Worm (Caenorhabditis elegans) whole organism, early embryonic: ENCODE results near the gene egl-19.
A peak's percentile ranks its signal among the peaks of the same experiment; 100 is the strongest.

Experiments used
- B0310.2 ChIP-seq: sonication (generic microtip); optimal IDR thresholded peaks from 2 replicates; lab custom pipeline; 2016; ENCODE audit warnings: mild to moderate bottlenecking, missing genetic modification characterization, missing compliant biosample characterization
- F13C5.2 ChIP-seq: sonication (generic microtip); optimal IDR thresholded peaks from 2 replicates; lab custom pipeline; 2017; ENCODE audit warnings: mild to moderate bottlenecking, missing genetic modification characterization, inconsistent platforms, missing compliant biosample characterization
- aly-1 ChIP-seq: sonication (generic microtip); optimal IDR thresholded peaks from 2 replicates; lab custom pipeline; 2016; ENCODE audit warnings: missing genetic modification characterization, missing compliant biosample characterization
- ama-1 ChIP-seq: fragments of 150-350 bp; optimal IDR thresholded peaks from 2 replicates; lab custom pipeline; 2014
- ceh-13 ChIP-seq: fragments of 200-800 bp; sonication (Bioruptor generic); optimal IDR thresholded peaks from 2 replicates; lab custom pipeline; 2018; ENCODE audit warnings: mild to moderate bottlenecking, missing genetic modification characterization, missing compliant biosample characterization
- ceh-36 ChIP-seq: sonication (generic microtip); optimal IDR thresholded peaks from 2 replicates; lab custom pipeline; 2016; ENCODE audit warnings: missing genetic modification characterization, inconsistent platforms, missing compliant biosample characterization
- ets-7 ChIP-seq: sonication (generic microtip); optimal IDR thresholded peaks from 2 replicates; lab custom pipeline; 2016; ENCODE audit warnings: missing genotype, missing genetic modification characterization, missing compliant biosample characterization
- flt-1 ChIP-seq: fragments of 200-800 bp; sonication (Bioruptor generic); IDR thresholded peaks from 2 replicates; pipeline ENCODE4 v1.3.6; 2022; ENCODE audit warnings: missing genetic modification characterization, missing compliant biosample characterization
- hmbx-1 ChIP-seq: sonication (generic microtip); optimal IDR thresholded peaks from 2 replicates; lab custom pipeline; 2016; ENCODE audit warnings: mild to moderate bottlenecking, missing genetic modification characterization, missing compliant biosample characterization
- hmg-4 ChIP-seq: fragments of 200-800 bp; sonication (Bioruptor generic); optimal IDR thresholded peaks from 2 replicates; lab custom pipeline; 2018; ENCODE audit warnings: mild to moderate bottlenecking, missing genetic modification characterization, missing compliant biosample characterization
- hnd-1 ChIP-seq: sonication (generic microtip); optimal IDR thresholded peaks from 2 replicates; lab custom pipeline; 2016; ENCODE audit warnings: missing genetic modification characterization, missing compliant biosample characterization
- pes-1 ChIP-seq: fragments of 200-800 bp; sonication (Bioruptor generic); IDR thresholded peaks from 2 replicates; pipeline ENCODE4 v1.3.6; 2022; ENCODE audit warnings: missing genetic modification reagents, missing genetic modification characterization, missing compliant biosample characterization
- scrt-1 ChIP-seq: fragments of 200-800 bp; sonication (Bioruptor generic); IDR thresholded peaks from 2 replicates; pipeline ENCODE4 v1.3.6; 2022; ENCODE audit warnings: missing genetic modification characterization, missing compliant biosample characterization
- sea-1 ChIP-seq: fragments of 200-800 bp; sonication (Bioruptor generic); conservative IDR thresholded peaks from 2 replicates; pipeline ENCODE4 v1.3.6; 2022; ENCODE audit warnings: missing genetic modification characterization, missing compliant biosample characterization
- tbx-11 ChIP-seq: fragments of 200-800 bp; sonication (Bioruptor generic); IDR thresholded peaks from 2 replicates; pipeline ENCODE4 v1.3.6; 2022; ENCODE audit warnings: missing genetic modification characterization, missing compliant biosample characterization
- tbx-37 ChIP-seq: fragments of 200-800 bp; sonication (Bioruptor generic); conservative IDR thresholded peaks from 2 replicates; pipeline ENCODE4 v1.3.6; 2022; ENCODE audit warnings: missing genetic modification reagents, missing genetic modification characterization, missing compliant biosample characterization
- tra-4 ChIP-seq: sonication (generic microtip); optimal IDR thresholded peaks from 2 replicates; lab custom pipeline; 2017; ENCODE audit warnings: missing genetic modification characterization, missing compliant biosample characterization

Gene egl-19

DNA sequence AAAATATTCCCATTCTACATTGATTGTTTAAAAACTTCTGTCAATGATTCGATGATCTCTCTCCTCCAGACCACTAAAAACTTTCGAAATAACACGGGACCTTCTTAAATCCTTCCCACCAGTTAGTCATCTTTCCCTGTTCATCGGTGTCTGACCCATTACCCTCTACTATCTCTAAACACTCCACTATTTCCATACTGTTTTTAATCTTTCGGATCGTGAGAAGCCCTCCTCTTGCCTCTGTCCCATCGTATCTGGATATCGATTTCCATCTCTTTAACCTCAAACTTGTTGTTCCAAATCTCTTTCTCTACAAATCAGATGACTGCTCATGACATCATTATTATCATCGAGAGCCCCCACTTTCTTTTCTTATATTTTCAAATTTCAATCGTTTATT lies 23.0 kb downstream of the egl-19 start:
- TF ChIP-seq F13C5.2 (tag; lab: Kevin White, UChicago) (no peak), sea-1 (GFP tag; lab: Robert Waterston, UW) (no peak), hmbx-1 (tag; lab: Kevin White, UChicago) (no peak), ceh-36 (tag; lab: Kevin White, UChicago) (no peak)

DNA sequence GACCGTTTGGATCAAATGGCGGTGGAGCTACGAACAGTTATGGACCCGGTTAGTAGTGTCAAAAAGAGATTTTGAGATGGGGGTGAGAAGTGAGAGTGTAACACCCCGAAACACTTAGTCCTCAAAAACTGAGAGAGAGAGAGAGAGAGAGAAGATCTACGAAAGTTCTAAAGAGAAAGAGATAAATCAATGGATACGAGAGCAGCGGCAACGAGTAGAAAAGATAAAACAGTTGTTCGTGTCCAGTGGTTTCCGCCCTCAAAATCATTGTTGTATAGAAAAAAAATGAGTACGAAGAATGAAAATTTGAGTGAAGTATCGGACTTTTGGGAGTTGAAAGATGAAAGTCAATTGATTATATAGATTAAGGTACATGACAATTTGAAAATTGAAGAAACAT lies 23.6 kb downstream of the egl-19 start:
- no peak for TF ChIP-seq F13C5.2 (tag; lab: Kevin White, UChicago)
- no peak for TF ChIP-seq ceh-36 (tag; lab: Kevin White, UChicago)
- no peak for TF ChIP-seq hmg-4 (GFP tag; lab: Kevin White, UChicago)
- TF ChIP-seq B0310.2 (tag; lab: Kevin White, UChicago) = no peak
- no peak for TF ChIP-seq aly-1 (tag; lab: Kevin White, UChicago)
- TF ChIP-seq flt-1 (GFP tag; lab: Robert Waterston, UW) = no peak
- TF ChIP-seq tra-4 = no peak
- TF ChIP-seq hnd-1 (tag; lab: Kevin White, UChicago) = no peak
- no peak for TF ChIP-seq scrt-1 (GFP tag; lab: Robert Waterston, UW)
- TF ChIP-seq hmbx-1 (tag; lab: Kevin White, UChicago) = no peak
- no peak for TF ChIP-seq tbx-37 (GFP tag; lab: Robert Waterston, UW)
- TF ChIP-seq ama-1 (lab: Kevin White, UChicago) = no peak
- no peak for TF ChIP-seq ceh-13 (GFP tag; lab: Kevin White, UChicago)
- TF ChIP-seq ets-7 (tag; lab: Kevin White, UChicago) = no peak
- no peak for TF ChIP-seq pes-1 (GFP tag; lab: Robert Waterston, UW)
- no peak for TF ChIP-seq tbx-11
- TF ChIP-seq sea-1 (GFP tag; lab: Robert Waterston, UW) = no peak

DNA sequence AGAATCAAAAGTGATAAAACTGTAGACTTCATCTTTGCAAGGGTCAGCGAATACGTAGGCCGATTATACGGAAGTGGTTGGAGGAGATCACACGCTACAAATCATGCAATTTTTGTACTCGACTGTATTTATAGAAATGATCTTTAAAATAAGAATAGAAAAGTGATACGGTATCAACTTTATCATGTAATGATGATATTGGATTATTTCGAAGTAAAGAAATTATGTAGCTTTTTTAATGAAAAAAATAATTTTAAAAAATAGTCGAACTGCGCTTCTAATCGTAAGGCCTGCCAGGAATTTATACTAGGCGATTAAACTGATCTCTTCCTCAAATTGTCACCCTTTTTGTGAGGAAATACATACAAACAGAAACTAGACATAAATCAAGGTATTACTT lies 28.5 kb downstream of the egl-19 start, which contains the start of gene B0496.11:
Gene B0496.11 (minus strand): TSS at position 101 of the 400 bp plus-strand sequence.
- no peak for TF ChIP-seq hmbx-1 (tag; lab: Kevin White, UChicago)
- TF ChIP-seq ceh-36 (tag; lab: Kevin White, UChicago) = no peak
- no peak for TF ChIP-seq aly-1 (tag; lab: Kevin White, UChicago)
- TF ChIP-seq ceh-13 (GFP tag; lab: Kevin White, UChicago) = no peak
- TF ChIP-seq flt-1 (GFP tag; lab: Robert Waterston, UW) = no peak
- TF ChIP-seq F13C5.2 (tag; lab: Kevin White, UChicago) = no peak
- no peak for TF ChIP-seq B0310.2 (tag; lab: Kevin White, UChicago)
- no peak for TF ChIP-seq sea-1 (GFP tag; lab: Robert Waterston, UW)
- no peak for TF ChIP-seq ama-1 (lab: Kevin White, UChicago)
- no peak for TF ChIP-seq hmg-4 (GFP tag; lab: Kevin White, UChicago)
- no peak for TF ChIP-seq ets-7 (tag; lab: Kevin White, UChicago)
- no peak for TF ChIP-seq tbx-11
- TF ChIP-seq pes-1 (GFP tag; lab: Robert Waterston, UW) = no peak
- no peak for TF ChIP-seq tbx-37 (GFP tag; lab: Robert Waterston, UW)
- no peak for TF ChIP-seq hnd-1 (tag; lab: Kevin White, UChicago)
- TF ChIP-seq tra-4 = no peak
- no peak for TF ChIP-seq scrt-1 (GFP tag; lab: Robert Waterston, UW)

DNA sequence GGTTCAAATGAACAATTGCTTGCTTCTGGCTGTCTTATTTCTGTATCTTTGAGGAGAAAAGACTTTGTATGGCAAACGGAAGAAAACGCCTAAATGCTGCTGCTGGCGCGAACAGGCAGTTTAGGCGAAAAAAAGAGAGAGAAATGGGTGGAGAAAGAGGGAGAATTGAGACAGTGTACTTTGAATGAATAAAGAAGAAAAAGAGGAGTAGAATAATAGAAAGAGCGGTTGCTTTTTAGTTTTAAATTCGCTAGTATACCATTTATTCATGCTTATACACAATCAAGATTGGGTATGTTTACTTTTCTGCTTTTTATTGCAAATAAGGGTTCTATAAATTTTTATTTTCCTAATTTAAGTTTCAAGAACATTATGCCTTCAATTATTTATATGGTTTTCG lies 34.0 kb downstream of the egl-19 start:
- TF ChIP-seq tra-4 (no peak), ama-1 (lab: Kevin White, UChicago) (no peak), sea-1 (GFP tag; lab: Robert Waterston, UW) (no peak), F13C5.2 (tag; lab: Kevin White, UChicago) (no peak), tbx-37 (GFP tag; lab: Robert Waterston, UW) (no peak), ceh-36 (tag; lab: Kevin White, UChicago) (no peak), scrt-1 (GFP tag; lab: Robert Waterston, UW) (no peak), ets-7 (tag; lab: Kevin White, UChicago) (no peak), tbx-11 (no peak)

DNA sequence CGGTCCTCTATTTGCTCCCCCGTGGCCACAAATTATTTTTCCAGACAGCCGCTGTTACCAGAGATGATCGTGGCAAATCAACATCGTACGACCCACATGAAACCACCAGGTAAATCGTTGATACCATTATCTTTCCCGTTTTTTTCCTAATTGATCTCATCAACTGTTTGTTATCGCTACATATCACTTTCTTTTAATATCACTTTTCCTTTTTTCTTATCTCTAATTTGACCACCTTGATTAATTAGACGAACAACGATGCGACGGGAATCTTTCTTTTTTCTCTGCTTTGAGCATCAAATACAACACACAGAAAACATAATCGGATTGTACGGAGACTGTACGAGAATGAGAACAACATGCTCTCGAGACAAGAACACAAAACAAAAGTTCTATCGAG lies 34.9 kb downstream of the egl-19 start:
- TF ChIP-seq hnd-1 (tag; lab: Kevin White, UChicago) (no peak), B0310.2 (tag; lab: Kevin White, UChicago) (no peak), pes-1 (GFP tag; lab: Robert Waterston, UW) (no peak), flt-1 (GFP tag; lab: Robert Waterston, UW) (no peak), F13C5.2 (tag; lab: Kevin White, UChicago) (no peak), ama-1 (lab: Kevin White, UChicago) (no peak), hmbx-1 (tag; lab: Kevin White, UChicago) (no peak), tra-4 (no peak), ceh-36 (tag; lab: Kevin White, UChicago) (no peak), tbx-11 (no peak), tbx-37 (GFP tag; lab: Robert Waterston, UW) (no peak), sea-1 (GFP tag; lab: Robert Waterston, UW) (no peak), aly-1 (tag; lab: Kevin White, UChicago) (no peak)

DNA sequence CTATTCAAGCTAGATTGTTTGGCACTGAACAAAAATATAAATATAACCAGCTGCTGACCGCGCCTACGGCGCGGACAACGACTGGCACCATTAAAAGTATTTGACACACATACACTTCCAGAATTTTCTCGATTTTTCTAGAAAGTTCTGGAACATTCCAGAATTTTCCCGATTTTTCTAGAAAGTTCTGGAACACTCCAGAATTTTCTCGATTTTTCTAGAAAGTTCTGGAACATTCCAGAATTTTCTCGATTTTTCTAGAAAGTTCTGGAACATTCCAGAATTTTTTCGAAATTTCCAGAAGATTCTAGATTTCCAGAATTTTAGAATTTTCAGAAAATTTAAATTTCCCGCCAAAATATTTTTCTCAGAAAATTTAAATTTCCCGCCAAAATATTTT lies 35.6 kb downstream of the egl-19 start:
- TF ChIP-seq flt-1 (GFP tag; lab: Robert Waterston, UW) = peak; percentile 33; the same call in 1 of the 2 replicates
- peak; percentile 53 for TF ChIP-seq pes-1 (GFP tag; lab: Robert Waterston, UW)

DNA sequence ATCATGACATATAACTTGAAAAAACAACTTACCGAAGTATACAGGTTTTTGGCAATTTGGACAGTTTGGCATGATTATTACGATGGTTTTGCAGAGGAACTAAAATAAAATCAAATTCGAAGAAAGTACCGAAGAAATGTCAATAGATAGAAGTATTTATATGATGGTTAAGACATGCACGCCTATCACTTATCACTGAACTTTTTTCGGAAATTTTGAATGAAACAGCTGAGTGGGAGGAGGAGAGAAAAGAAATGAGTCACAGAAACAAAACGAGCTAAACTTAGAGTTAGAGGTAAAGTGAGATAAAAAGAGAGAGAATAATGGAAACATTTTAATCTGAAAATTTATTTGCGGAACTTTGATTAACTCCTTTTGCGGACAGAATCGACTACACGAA lies 39.9 kb downstream of the egl-19 start, which contains the start of gene valv-1:
Gene valv-1 (minus strand): TSS at position 101 of the 400 bp plus-strand sequence.
- no peak for TF ChIP-seq sea-1 (GFP tag; lab: Robert Waterston, UW)

DNA sequence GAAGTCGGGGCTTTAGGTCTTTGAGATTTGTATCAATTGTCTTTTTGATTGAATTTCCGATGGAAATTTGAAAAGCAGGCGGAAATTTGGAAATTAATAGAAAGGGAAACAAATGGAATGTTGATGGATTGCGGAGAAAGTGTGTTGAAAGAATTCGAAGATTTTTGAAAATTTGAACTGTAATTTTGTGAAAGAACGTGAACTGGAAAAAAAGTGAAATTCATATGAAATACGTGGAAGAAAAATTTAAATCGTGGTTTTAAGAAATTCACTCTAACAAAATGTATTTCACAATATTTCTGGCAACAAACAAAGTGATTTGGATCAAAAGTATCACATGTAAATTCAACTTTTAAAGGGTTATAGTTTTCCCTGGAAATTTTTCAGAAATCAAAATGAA lies 40.6 kb downstream of the egl-19 start, which contains the start of gene B0496.1:
Gene B0496.1 (plus strand): TSS at position 301 of the 400 bp plus-strand sequence.
- TF ChIP-seq ama-1 (lab: Kevin White, UChicago) (no peak), hmg-4 (GFP tag; lab: Kevin White, UChicago) (no peak), flt-1 (GFP tag; lab: Robert Waterston, UW) (no peak), sea-1 (GFP tag; lab: Robert Waterston, UW) (no peak), B0310.2 (tag; lab: Kevin White, UChicago) (no peak), hnd-1 (tag; lab: Kevin White, UChicago) (no peak), pes-1 (GFP tag; lab: Robert Waterston, UW) (no peak), hmbx-1 (tag; lab: Kevin White, UChicago) (no peak), aly-1 (tag; lab: Kevin White, UChicago) (no peak), tbx-37 (GFP tag; lab: Robert Waterston, UW) (no peak), ceh-36 (tag; lab: Kevin White, UChicago) (no peak), F13C5.2 (tag; lab: Kevin White, UChicago) (no peak), ets-7 (tag; lab: Kevin White, UChicago) (no peak), tra-4 (no peak), ceh-13 (GFP tag; lab: Kevin White, UChicago) (no peak), scrt-1 (GFP tag; lab: Robert Waterston, UW) (no peak), tbx-11 (no peak)
